Fruit fly (Drosophila melanogaster) whole organism, prepupa: ENCODE results near the gene CG13671.

Experiments used
- Blimp-1 ChIP-seq: fragments of 200-800 bp; sonication (Bioruptor generic); optimal IDR thresholded peaks from 3 replicates; lab custom pipeline; 2017; ENCODE audit warnings: missing biosample characterization, missing genetic modification characterization, mild to moderate bottlenecking, moderate library complexity, missing genetic modification reagents
- CG10631 ChIP-seq: fragments of 200-800 bp; sonication (Bioruptor generic); optimal IDR thresholded peaks from 2 replicates; lab custom pipeline; 2016; ENCODE audit warnings: missing biosample characterization, missing genetic modification characterization
- CG11762 ChIP-seq: fragments of 200-800 bp; sonication (Bioruptor generic); optimal IDR thresholded peaks from 3 replicates; lab custom pipeline; 2016; ENCODE audit warnings: missing biosample characterization, missing genetic modification characterization; ENCODE audit not compliant: insufficient read depth
- CG15336 ChIP-seq: fragments of 200-800 bp; sonication (Bioruptor generic); IDR thresholded peaks from 2 replicates; pipeline ENCODE4 v1.3.6; 2022; ENCODE audit warnings: missing biosample characterization, missing genetic modification characterization
- CG1621 ChIP-seq: fragments of 200-800 bp; sonication (Bioruptor generic); optimal IDR thresholded peaks from 3 replicates; lab custom pipeline; 2018; ENCODE audit warnings: missing biosample characterization, mild to moderate bottlenecking, missing genetic modification characterization
- CG16779 ChIP-seq: fragments of 200-800 bp; sonication (Bioruptor generic); optimal IDR thresholded peaks from 3 replicates; lab custom pipeline; 2017; ENCODE audit warnings: missing biosample characterization, mild to moderate bottlenecking, missing genetic modification characterization
- CG3032 ChIP-seq: fragments of 200-800 bp; optimal IDR thresholded peaks from 2 replicates; lab custom pipeline; 2019; ENCODE audit warnings: missing biosample characterization, mild to moderate bottlenecking, missing genetic modification characterization, moderate library complexity
- CG31627 ChIP-seq: fragments of 200-800 bp; sonication (Bioruptor generic); optimal IDR thresholded peaks from 3 replicates; lab custom pipeline; 2016; ENCODE audit warnings: missing biosample characterization, missing genetic modification characterization
- CG32006 ChIP-seq: fragments of 200-800 bp; sonication (Bioruptor generic); optimal IDR thresholded peaks from 3 replicates; lab custom pipeline; 2017; ENCODE audit warnings: missing biosample characterization, mild to moderate bottlenecking, missing genetic modification characterization
- CG34406 ChIP-seq: fragments of 200-800 bp; sonication (Bioruptor generic); optimal IDR thresholded peaks from 3 replicates; lab custom pipeline; 2016; ENCODE audit warnings: missing biosample characterization, missing genetic modification characterization
- CG3919 ChIP-seq: fragments of 200-800 bp; sonication (Bioruptor generic); optimal IDR thresholded peaks from 3 replicates; lab custom pipeline; 2016; ENCODE audit warnings: missing biosample characterization, missing genetic modification characterization
- CG4318 ChIP-seq: fragments of 200-800 bp; sonication (Bioruptor generic); optimal IDR thresholded peaks from 3 replicates; lab custom pipeline; 2017; ENCODE audit warnings: missing biosample characterization, mild to moderate bottlenecking, missing genetic modification characterization
- CG6808 ChIP-seq: fragments of 200-800 bp; sonication (Bioruptor generic); optimal IDR thresholded peaks from 3 replicates; lab custom pipeline; 2017; ENCODE audit warnings: missing biosample characterization, missing genetic modification characterization, mild to moderate bottlenecking, moderate library complexity, missing genetic modification reagents
- CG6854 ChIP-seq: fragments of 200-800 bp; sonication (Bioruptor generic); optimal IDR thresholded peaks from 2 replicates; lab custom pipeline; 2017; ENCODE audit warnings: missing biosample characterization, mild to moderate bottlenecking, missing genetic modification characterization
- CG8319 ChIP-seq: fragments of 200-800 bp; sonication (Bioruptor generic); optimal IDR thresholded peaks from 3 replicates; lab custom pipeline; 2016; ENCODE audit warnings: missing biosample characterization, missing genetic modification characterization
- CG8632 ChIP-seq: fragments of 200-800 bp; sonication (Bioruptor generic); optimal IDR thresholded peaks from 3 replicates; lab custom pipeline; 2016; ENCODE audit warnings: missing biosample characterization, missing genetic modification characterization
- CG9139 ChIP-seq: fragments of 200-800 bp; sonication (Bioruptor generic); optimal IDR thresholded peaks from 3 replicates; lab custom pipeline; 2017; ENCODE audit warnings: missing biosample characterization, mild to moderate bottlenecking, missing genetic modification characterization
- Eip75B ChIP-seq: fragments of 200-800 bp; sonication (Bioruptor generic); optimal IDR thresholded peaks from 3 replicates; lab custom pipeline; 2016; ENCODE audit warnings: missing biosample characterization, missing genetic modification characterization
- Eip78C ChIP-seq: fragments of 200-800 bp; sonication (Bioruptor generic); peaks from one replicate; lab custom pipeline; 2016; ENCODE audit warnings: missing biosample characterization, missing genetic modification characterization
- Ets21C ChIP-seq: fragments of 200-800 bp; sonication (Bioruptor generic); optimal IDR thresholded peaks from 3 replicates; lab custom pipeline; 2016; ENCODE audit warnings: missing biosample characterization, missing genetic modification characterization
- Ets96B ChIP-seq: fragments of 200-800 bp; optimal IDR thresholded peaks from 2 replicates; lab custom pipeline; 2019; ENCODE audit warnings: missing biosample characterization, mild to moderate bottlenecking, missing genetic modification characterization, moderate library complexity
- Hr38 ChIP-seq: sonication (Bioruptor generic); optimal IDR thresholded peaks from 2 replicates; lab custom pipeline; 2016; ENCODE audit warnings: missing biosample characterization, missing genetic modification characterization
- Hr39 ChIP-seq: fragments of 200-800 bp; sonication (Bioruptor generic); optimal IDR thresholded peaks from 2 replicates; lab custom pipeline; 2016; ENCODE audit warnings: missing biosample characterization, missing genetic modification characterization
- Hr4 ChIP-seq: fragments of 200-800 bp; sonication (Bioruptor generic); optimal IDR thresholded peaks from 3 replicates; lab custom pipeline; 2016; ENCODE audit warnings: missing biosample characterization, missing genetic modification characterization
- Met ChIP-seq: fragments of 200-800 bp; sonication (Bioruptor generic); optimal IDR thresholded peaks from 3 replicates; lab custom pipeline; 2016; ENCODE audit warnings: missing biosample characterization, missing genetic modification characterization
- OdsH ChIP-seq: fragments of 200-800 bp; sonication (Bioruptor generic); optimal IDR thresholded peaks from 3 replicates; lab custom pipeline; 2016; ENCODE audit warnings: missing biosample characterization, missing genetic modification characterization
- Sox102F ChIP-seq: fragments of 200-800 bp; sonication (Bioruptor generic); optimal IDR thresholded peaks from 2 replicates; lab custom pipeline; 2016; ENCODE audit warnings: missing biosample characterization, mild to moderate bottlenecking, missing genetic modification characterization
- Sox14 ChIP-seq: fragments of 200-800 bp; sonication (Bioruptor generic); optimal IDR thresholded peaks from 3 replicates; lab custom pipeline; 2016; ENCODE audit warnings: missing biosample characterization, missing genetic modification characterization
- Sox15 ChIP-seq: fragments of 200-800 bp; sonication (Bioruptor generic); optimal IDR thresholded peaks from 3 replicates; lab custom pipeline; 2016; ENCODE audit warnings: missing biosample characterization, missing genetic modification characterization
- achi ChIP-seq: fragments of 200-800 bp; sonication (Bioruptor generic); optimal IDR thresholded peaks from 3 replicates; lab custom pipeline; 2016; ENCODE audit warnings: missing biosample characterization, missing genetic modification characterization
- acj6 ChIP-seq: fragments of 200-800 bp; sonication (Bioruptor generic); optimal IDR thresholded peaks from 3 replicates; lab custom pipeline; 2016; ENCODE audit warnings: missing biosample characterization, missing genetic modification characterization
- cyc ChIP-seq: fragments of 200-800 bp; sonication (Bioruptor generic); optimal IDR thresholded peaks from 3 replicates; lab custom pipeline; 2016; ENCODE audit warnings: missing biosample characterization, missing genetic modification characterization
- eg ChIP-seq: fragments of 200-800 bp; sonication (Bioruptor generic); IDR thresholded peaks from 3 replicates; pipeline ENCODE4 v1.3.6; 2022; ENCODE audit warnings: missing biosample characterization, missing genetic modification characterization
- esn ChIP-seq: fragments of 200-800 bp; sonication (Bioruptor generic); optimal IDR thresholded peaks from 2 replicates; lab custom pipeline; 2016; ENCODE audit warnings: missing biosample characterization, mild to moderate bottlenecking, missing genetic modification characterization, moderate library complexity
- fd85E ChIP-seq: fragments of 200-800 bp; sonication (Bioruptor generic); optimal IDR thresholded peaks from 3 replicates; lab custom pipeline; 2016; ENCODE audit warnings: missing biosample characterization, missing genetic modification characterization
- fkh ChIP-seq: fragments of 200-800 bp; sonication (Bioruptor generic); optimal IDR thresholded peaks from 3 replicates; lab custom pipeline; 2017; ENCODE audit warnings: missing biosample characterization, mild to moderate bottlenecking, missing genetic modification characterization, moderate library complexity
- lz ChIP-seq: fragments of 200-800 bp; sonication (Bioruptor generic); optimal IDR thresholded peaks from 3 replicates; lab custom pipeline; 2016; ENCODE audit warnings: missing biosample characterization, missing genetic modification characterization
- net ChIP-seq: fragments of 200-800 bp; sonication (Bioruptor generic); optimal IDR thresholded peaks from 3 replicates; lab custom pipeline; 2016; ENCODE audit warnings: missing biosample characterization, missing genetic modification characterization
- pdm3 ChIP-seq: fragments of 200-800 bp; sonication (Bioruptor generic); optimal IDR thresholded peaks from 3 replicates; lab custom pipeline; 2016; ENCODE audit warnings: missing biosample characterization, missing genetic modification characterization
- salr ChIP-seq, 2 experiments: fragments of 200-800 bp; sonication (Bioruptor generic); optimal IDR thresholded peaks; 3 replicates each; lab custom pipeline; 2016 to 2018; ENCODE audit warnings: missing biosample characterization in 2 of 2, missing genetic modification characterization in 2 of 2, mild to moderate bottlenecking in 1 of 2
- spab ChIP-seq: fragments of 200-800 bp; sonication (Bioruptor generic); optimal IDR thresholded peaks from 2 replicates; lab custom pipeline; 2017; ENCODE audit warnings: missing biosample characterization, mild to moderate bottlenecking, missing genetic modification characterization, missing genetic modification reagents
- svp ChIP-seq: fragments of 200-800 bp; sonication (Bioruptor generic); peaks from one replicate; lab custom pipeline; 2016; ENCODE audit warnings: missing biosample characterization, missing genetic modification characterization
- topi ChIP-seq: fragments of 200-800 bp; sonication (Bioruptor generic); optimal IDR thresholded peaks from 3 replicates; lab custom pipeline; 2016; ENCODE audit warnings: missing biosample characterization, missing genetic modification characterization
- vri ChIP-seq: fragments of 200-800 bp; sonication (Bioruptor generic); optimal IDR thresholded peaks from 3 replicates; lab custom pipeline; 2016; ENCODE audit warnings: missing biosample characterization, mild to moderate bottlenecking, missing genetic modification characterization

Gene CG13671

DNA sequence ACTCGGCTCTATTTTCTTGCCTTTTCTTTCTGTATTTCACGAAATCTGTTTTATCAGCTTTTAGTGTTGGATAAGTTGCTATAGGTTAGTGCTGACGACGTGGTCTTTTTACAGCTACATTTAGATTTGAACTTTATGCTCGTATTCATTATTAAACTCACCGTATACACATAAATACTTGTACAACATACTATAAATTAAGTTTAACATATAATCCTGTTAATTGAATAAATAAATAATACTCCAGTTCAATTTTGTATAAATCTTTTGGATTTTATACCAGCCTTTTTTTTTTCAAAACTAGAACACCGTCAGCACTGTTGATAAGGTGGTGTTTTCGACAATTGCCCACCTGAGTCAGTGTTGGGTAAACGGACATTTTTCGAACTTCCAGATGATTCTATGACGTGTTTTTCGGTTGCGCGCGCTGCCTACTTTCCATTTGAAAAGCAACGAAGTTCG lies 9.1 kb downstream of the CG13671 start, which contains the start of gene BI-1 (continued):
- TF ChIP-seq CG10631 (GFP tag; lab: Kevin White, UChicago): no peak
- TF ChIP-seq pdm3 (GFP tag; lab: Kevin White, UChicago): no peak
- peak; percentile 28 for TF ChIP-seq Sox14 (GFP tag; lab: Kevin White, UChicago)
- peak; percentile 19 for TF ChIP-seq Sox15 (GFP tag; lab: Kevin White, UChicago)
- no peak for TF ChIP-seq achi (GFP tag; lab: Kevin White, UChicago)
- TF ChIP-seq cyc (GFP tag; lab: Kevin White, UChicago): peak; percentile 59
- peak; percentile 40 for TF ChIP-seq CG8632 (GFP tag; lab: Kevin White, UChicago)
- TF ChIP-seq CG3919 (GFP tag; lab: Kevin White, UChicago): no peak

dm6 chr3L:8312290-8312689 lies 12.4 kb downstream of the CG13671 start:
- TF ChIP-seq esn (no peak), CG32006 (GFP tag; lab: Kevin White, UChicago) (no peak), svp (GFP tag; lab: Kevin White, UChicago) (no peak), eg (GFP tag; lab: Robert Waterston, UW) (no peak), CG1621 (tag; lab: Kevin White, UChicago) (no peak)

dm6 chr3L:8314788-8315140 lies 14.9 kb downstream of the CG13671 start:
- TF ChIP-seq OdsH (peak; percentile 38), CG31627 (peak; percentile 30), Ets21C (GFP tag; lab: Kevin White, UChicago) (no peak), Ets96B (no peak), Eip78C (GFP tag; lab: Kevin White, UChicago) (peak; percentile 73), CG3032 (no peak), CG15336 (peak; percentile 46; the same call in 1 of the 2 replicates), eg (GFP tag; lab: Robert Waterston, UW) (peak; percentile 60; the same call in 2 of the 3 replicates), Hr4 (GFP tag; lab: Kevin White, UChicago) (peak; percentile 55), Met (GFP tag; lab: Kevin White, UChicago) (peak; percentile 33)

dm6 chr3L:8315141-8315816 lies 15.4 kb downstream of the CG13671 start, which contains the start of gene Cpsf6:
Cpsf6 (minus strand) TSS chr3L:8315502.
- TF ChIP-seq esn (peak; percentile 48), CG32006 (GFP tag; lab: Kevin White, UChicago) (peak; percentile 16), CG10631 (GFP tag; lab: Kevin White, UChicago) (peak; percentile 47), CG3919 (GFP tag; lab: Kevin White, UChicago) (peak; percentile 40), CG6854 (GFP tag; lab: Kevin White, UChicago) (peak; percentile 66), Sox14 (GFP tag; lab: Kevin White, UChicago) (peak; percentile 51), Hr39 (GFP tag; lab: Kevin White, UChicago) (peak; percentile 48), OdsH (peak; percentile 47), CG16779 (tag; lab: Kevin White, UChicago) (no peak), CG31627 (peak; percentile 42), salr (GFP tag; optimal IDR thresholded peaks at IDR 0.05; lab: Kevin White, UChicago) (peak in 1 of 2 experiments; percentile 24), CG1621 (tag; lab: Kevin White, UChicago) (no peak), Hr38 (GFP tag; lab: Kevin White, UChicago) (no peak), Eip78C (GFP tag; lab: Kevin White, UChicago) (peak; percentile 74), fkh (no peak), vri (GFP tag; lab: Kevin White, UChicago) (no peak), topi (GFP tag; lab: Kevin White, UChicago) (peak; percentile 5), acj6 (GFP tag; lab: Kevin White, UChicago) (peak; percentile 44), CG11762 (GFP tag; lab: Kevin White, UChicago) (no peak), Sox102F (GFP tag; lab: Kevin White, UChicago) (peak; percentile 36), lz (GFP tag; lab: Kevin White, UChicago) (peak; percentile 41), CG3032 (peak; percentile 57), Eip75B (peak; percentile 34), CG9139 (GFP tag; lab: Kevin White, UChicago) (peak; percentile 16), CG4318 (GFP tag; lab: Kevin White, UChicago) (no peak), net (GFP tag; lab: Kevin White, UChicago) (no peak), Blimp-1 (GFP tag; lab: Kevin White, UChicago) (no peak), CG8319 (GFP tag; lab: Kevin White, UChicago) (no peak), spab (GFP tag; lab: Kevin White, UChicago) (no peak), Ets96B (peak; percentile 26), CG34406 (GFP tag; lab: Kevin White, UChicago) (no peak), svp (GFP tag; lab: Kevin White, UChicago) (peak; percentile 61), CG6808 (GFP tag; lab: Kevin White, UChicago) (peak; percentile 8), fd85E (GFP tag; lab: Kevin White, UChicago) (no peak)
